Worm (Caenorhabditis elegans): Measurements from ENCODE around the gene bli-1.

DNA sequence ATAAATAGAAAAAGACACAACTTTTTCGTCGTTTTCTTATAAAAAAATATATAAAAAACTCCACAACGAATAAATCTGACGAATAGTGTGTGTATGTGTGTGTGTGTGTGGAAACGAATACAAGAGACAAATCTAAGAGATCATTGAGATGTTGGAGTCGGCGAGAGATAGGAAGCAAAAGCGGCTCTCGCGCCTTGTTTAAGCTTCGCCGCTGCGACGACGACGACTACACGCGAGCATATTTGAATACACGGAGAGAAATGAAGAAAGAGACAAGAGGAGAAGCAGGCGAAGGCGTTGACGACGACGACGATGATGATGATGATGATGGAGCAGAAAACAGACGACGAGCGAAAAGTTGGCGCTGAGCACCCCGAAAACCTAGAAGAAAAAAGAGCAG lies 36.0 kb downstream of the bli-1 start:
- no peak for TF ChIP-seq lin-39 (tag; optimal IDR thresholded peaks at IDR 0.05)
- TF ChIP-seq ztf-4 (tag; optimal IDR thresholded peaks at IDR 0.05) = no peak
- no peak for TF ChIP-seq tlp-1 (tag; optimal IDR thresholded peaks at IDR 0.05)
- no peak for TF ChIP-seq aha-1 (tag; optimal IDR thresholded peaks at IDR 0.05)
- TF ChIP-seq zag-1 (tag; optimal IDR thresholded peaks at IDR 0.05) = no peak
- no peak for TF ChIP-seq C04F5.9 (tag; optimal IDR thresholded peaks at IDR 0.05)

All from whole organism, L1 larva.